Worm (Caenorhabditis elegans) whole organism, L1 larva: ENCODE data around the gene bgnt-1.5.

Experiments
- C04F5.9 ChIP-seq: sonication (generic microtip); optimal IDR thresholded peaks from 2 replicates; lab custom pipeline; 2016; ENCODE audit warnings: missing genetic modification characterization, missing compliant biosample characterization
- Y116A8C.19 ChIP-seq: sonication (generic microtip); optimal IDR thresholded peaks from 2 replicates; lab custom pipeline; 2016; ENCODE audit warnings: missing compliant biosample characterization, missing genetic modification characterization, borderline replicate concordance
- aha-1 ChIP-seq: fragments of 150-350 bp; optimal IDR thresholded peaks from 2 replicates; lab custom pipeline; 2014; ENCODE audit warnings: missing biosample characterization, missing genetic modification characterization
- alr-1 ChIP-seq: fragments of 200-800 bp; sonication (Bioruptor generic); optimal IDR thresholded peaks from 2 replicates; lab custom pipeline; 2018; ENCODE audit warnings: borderline replicate concordance, mild to moderate bottlenecking, missing genetic modification characterization, missing compliant biosample characterization
- ama-1 ChIP-seq: fragments of 150-350 bp; optimal IDR thresholded peaks from 2 replicates; lab custom pipeline; 2014
- ceh-63 ChIP-seq: fragments of 200-800 bp; sonication (Bioruptor generic); optimal IDR thresholded peaks from 2 replicates; lab custom pipeline; 2018; ENCODE audit warnings: mild to moderate bottlenecking, missing genetic modification characterization, missing compliant biosample characterization
- ceh-82 ChIP-seq, 3 experiments: fragments of 150-350 bp in 1 of 3; sonication (generic microtip) in 2 of 3; optimal IDR thresholded peaks; 2 replicates each; lab custom pipeline; 2014 to 2017; ENCODE audit warnings: missing biosample characterization in 3 of 3, missing genetic modification characterization in 3 of 3
- ceh-88 ChIP-seq: fragments of 200-800 bp; sonication (Bioruptor generic); IDR thresholded peaks from 2 replicates; pipeline ENCODE4 v1.3.6; 2022; ENCODE audit warnings: missing genetic modification characterization, missing compliant biosample characterization
- ceh-90 ChIP-seq: sonication (generic microtip); optimal IDR thresholded peaks from 2 replicates; lab custom pipeline; 2016; ENCODE audit warnings: missing genetic modification characterization, missing compliant biosample characterization
- ces-1 ChIP-seq: fragments of 150-350 bp; optimal IDR thresholded peaks from 2 replicates; lab custom pipeline; 2014; ENCODE audit warnings: missing biosample characterization, missing genetic modification reagents, missing genetic modification characterization
- efl-3 ChIP-seq: fragments of 200-800 bp; sonication (Bioruptor generic); optimal IDR thresholded peaks from 2 replicates; lab custom pipeline; 2018; ENCODE audit warnings: mild to moderate bottlenecking, missing genetic modification characterization, missing compliant biosample characterization
- egl-13 ChIP-seq: sonication (generic microtip); optimal IDR thresholded peaks from 2 replicates; lab custom pipeline; 2016; ENCODE audit warnings: missing genotype, missing genetic modification reagents, missing genetic modification characterization, missing compliant biosample characterization
- elt-3 ChIP-seq, 6 experiments: fragments of 150-350 bp in 1 of 6; sonication (generic microtip); optimal IDR thresholded peaks; 2 replicates each; lab custom pipeline; 2017 to 2018; ENCODE audit warnings: missing biosample characterization in 6 of 6, missing genetic modification characterization in 6 of 6, inconsistent platforms in 1 of 6
- ets-5 ChIP-seq: fragments of 200-800 bp; sonication (Bioruptor generic); IDR thresholded peaks from 2 replicates; pipeline ENCODE4 v1.3.6; 2022; ENCODE audit warnings: missing genetic modification characterization, missing compliant biosample characterization
- fkh-10 ChIP-seq: sonication (generic microtip); optimal IDR thresholded peaks from 2 replicates; lab custom pipeline; 2017; ENCODE audit warnings: missing biosample characterization, missing genetic modification reagents, missing genetic modification characterization
- fkh-4 ChIP-seq: sonication (generic microtip); optimal IDR thresholded peaks from 2 replicates; lab custom pipeline; 2016; ENCODE audit warnings: missing compliant biosample characterization, missing genetic modification characterization, borderline replicate concordance
- fkh-8 ChIP-seq: sonication (generic microtip); optimal IDR thresholded peaks from 2 replicates; lab custom pipeline; 2016; ENCODE audit warnings: mild to moderate bottlenecking, missing genetic modification characterization, missing compliant biosample characterization
- grh-1 ChIP-seq: fragments of 200-800 bp; sonication (Bioruptor generic); IDR thresholded peaks from 2 replicates; pipeline ENCODE4 v1.3.6; 2022; ENCODE audit warnings: missing genetic modification reagents, missing genetic modification characterization, missing compliant biosample characterization
- hlh-4 ChIP-seq: sonication (generic microtip); optimal IDR thresholded peaks from 2 replicates; lab custom pipeline; 2016; ENCODE audit warnings: mild to moderate bottlenecking, missing genetic modification characterization, missing compliant biosample characterization
- jun-1 ChIP-seq: fragments of 150-350 bp; optimal IDR thresholded peaks from 2 replicates; lab custom pipeline; 2014; ENCODE audit warnings: missing biosample characterization, missing genetic modification reagents, missing genetic modification characterization
- lin-13 ChIP-seq: fragments of 150-350 bp; optimal IDR thresholded peaks from 2 replicates; lab custom pipeline; 2014; ENCODE audit warnings: missing biosample characterization, missing genetic modification reagents, missing genetic modification characterization
- lin-14 ChIP-seq: fragments of 200-800 bp; sonication (Bioruptor generic); optimal IDR thresholded peaks from 2 replicates; lab custom pipeline; 2018; ENCODE audit warnings: mild to moderate bottlenecking, missing genetic modification characterization, moderate library complexity, missing compliant biosample characterization
- lin-35 ChIP-seq, 2 experiments: fragments of 150-350 bp; optimal IDR thresholded peaks; 2 replicates each; lab custom pipeline; 2014; ENCODE audit warnings: missing biosample characterization in 2 of 2, missing genetic modification characterization in 2 of 2, missing genetic modification reagents in 2 of 2
- lsy-2 ChIP-seq, 2 experiments: fragments of 150-350 bp; optimal IDR thresholded peaks; 2 replicates each; lab custom pipeline; 2014; ENCODE audit warnings: missing biosample characterization in 2 of 2, missing genetic modification characterization in 2 of 2
- mab-9 ChIP-seq: fragments of 200-800 bp; sonication (Bioruptor generic); IDR thresholded peaks from 2 replicates; pipeline ENCODE4 v1.3.6; 2022; ENCODE audit warnings: missing genetic modification reagents, missing genetic modification characterization, missing compliant biosample characterization
- mdl-1 ChIP-seq, 2 experiments: fragments of 150-350 bp; optimal IDR thresholded peaks; 2 replicates each; lab custom pipeline; 2014 to 2017; ENCODE audit warnings: missing biosample characterization in 2 of 2, missing genetic modification characterization in 2 of 2, inconsistent platforms in 1 of 2
- mef-2 ChIP-seq: fragments of 150-350 bp; optimal IDR thresholded peaks from 2 replicates; lab custom pipeline; 2014; ENCODE audit warnings: missing biosample characterization, missing genetic modification characterization
- mep-1 ChIP-seq: fragments of 150-350 bp; optimal IDR thresholded peaks from 2 replicates; lab custom pipeline; 2014; ENCODE audit warnings: missing biosample characterization, missing genetic modification characterization
- nhr-11 ChIP-seq: fragments of 150-350 bp; optimal IDR thresholded peaks from 2 replicates; lab custom pipeline; 2014; ENCODE audit warnings: missing biosample characterization, missing genetic modification characterization
- nhr-12 ChIP-seq: sonication (generic microtip); optimal IDR thresholded peaks from 2 replicates; lab custom pipeline; 2017; ENCODE audit warnings: missing biosample characterization, missing genetic modification characterization
- nhr-19 ChIP-seq: fragments of 200-800 bp; sonication (Bioruptor generic); conservative IDR thresholded peaks from 2 replicates; pipeline ENCODE4 v1.3.6; 2022; ENCODE audit warnings: missing genetic modification characterization, missing compliant biosample characterization
- nhr-237 ChIP-seq: fragments of 150-350 bp; optimal IDR thresholded peaks from 2 replicates; lab custom pipeline; 2014; ENCODE audit warnings: missing biosample characterization, missing genetic modification characterization
- nhr-47 ChIP-seq: sonication (generic microtip); optimal IDR thresholded peaks from 2 replicates; lab custom pipeline; 2016; ENCODE audit warnings: mild to moderate bottlenecking, missing genetic modification characterization, moderate library complexity, missing compliant biosample characterization
- nhr-71 ChIP-seq: sonication (generic microtip); optimal IDR thresholded peaks from 2 replicates; lab custom pipeline; 2016; ENCODE audit warnings: mild to moderate bottlenecking, missing genetic modification characterization, moderate library complexity, missing compliant biosample characterization
- nhr-76 ChIP-seq: sonication (generic microtip); optimal IDR thresholded peaks from 2 replicates; lab custom pipeline; 2017; ENCODE audit warnings: missing biosample characterization, missing genetic modification characterization
- nhr-85 ChIP-seq: sonication (generic microtip); peaks from one replicate; lab custom pipeline; 2016; ENCODE audit warnings: missing genetic modification characterization, inconsistent platforms, missing compliant biosample characterization
- nhr-90 ChIP-seq: sonication (generic microtip); optimal IDR thresholded peaks from 2 replicates; lab custom pipeline; 2016; ENCODE audit warnings: mild to moderate bottlenecking, missing genetic modification characterization, missing compliant biosample characterization; ENCODE audit not compliant: poor library complexity
- pag-3 ChIP-seq: sonication (generic microtip); optimal IDR thresholded peaks from 2 replicates; lab custom pipeline; 2017; ENCODE audit warnings: missing genetic modification characterization, mild to moderate bottlenecking, missing compliant biosample characterization, antibody characterized with exemption, borderline replicate concordance; ENCODE audit not compliant: insufficient read depth
- pax-3 ChIP-seq: fragments of 200-800 bp; sonication (Bioruptor generic); optimal IDR thresholded peaks from 2 replicates; lab custom pipeline; 2018; ENCODE audit warnings: mild to moderate bottlenecking, missing genetic modification characterization, moderate library complexity, missing compliant biosample characterization
- pqm-1 ChIP-seq: sonication (generic microtip); optimal IDR thresholded peaks from 3 replicates; lab custom pipeline; 2017; ENCODE audit warnings: missing biosample characterization, missing genetic modification characterization
- skn-1 ChIP-seq: fragments of 150-350 bp; optimal IDR thresholded peaks from 2 replicates; lab custom pipeline; 2014; ENCODE audit warnings: missing biosample characterization, missing genetic modification characterization
- snu-23 ChIP-seq: sonication (generic microtip); optimal IDR thresholded peaks from 2 replicates; lab custom pipeline; 2016; ENCODE audit warnings: missing genetic modification characterization, missing compliant biosample characterization
- sptf-1 ChIP-seq: fragments of 150-350 bp; optimal IDR thresholded peaks from 2 replicates; lab custom pipeline; 2014; ENCODE audit warnings: missing biosample characterization, missing genetic modification characterization
- unc-86 ChIP-seq: sonication (generic microtip); optimal IDR thresholded peaks from 2 replicates; lab custom pipeline; 2016; ENCODE audit warnings: missing genetic modification characterization, missing compliant biosample characterization
- unc-98 ChIP-seq: fragments of 200-800 bp; sonication (Bioruptor generic); IDR thresholded peaks from 2 replicates; pipeline ENCODE4 v1.3.6; 2022; ENCODE audit warnings: missing genetic modification characterization, missing compliant biosample characterization
- zag-1 ChIP-seq: fragments of 150-350 bp; optimal IDR thresholded peaks from 2 replicates; lab custom pipeline; 2014; ENCODE audit warnings: missing biosample characterization, missing genetic modification characterization
- ztf-11 ChIP-seq, 2 experiments: sonication (generic microtip); optimal IDR thresholded peaks; 2 replicates each; lab custom pipeline; 2016 to 2017; ENCODE audit warnings: missing genetic modification characterization in 2 of 2, missing biosample characterization in 1 of 2, missing compliant biosample characterization in 1 of 2
- ztf-4 ChIP-seq: fragments of 150-350 bp; optimal IDR thresholded peaks from 2 replicates; lab custom pipeline; 2014; ENCODE audit warnings: missing biosample characterization, missing genetic modification characterization

The bgnt-1.5 gene

ce11 chrX:13250163-13250562, 18.0 kb upstream of the bgnt-1.5 start (continued):
- TF ChIP-seq skn-1 = no peak
- TF ChIP-seq ztf-11 (tag; optimal IDR thresholded peaks at IDR 0.05; lab: Kevin White, UChicago) = no peak
- peak in 1 of 2 experiments; percentile 91 for TF ChIP-seq mdl-1 (tag; optimal IDR thresholded peaks at IDR 0.05; lab: Kevin White, UChicago)
- 0 out of 2 replicates have a peak, but pooled peaks have one; percentile 7 for TF ChIP-seq grh-1
- TF ChIP-seq nhr-76 (tag; lab: Kevin White, UChicago) = no peak
- TF ChIP-seq elt-3 (tag; optimal IDR thresholded peaks at IDR 0.05; lab: Kevin White, UChicago) = peak in 5 of 6 experiments; percentile 37 to 85 (median 79)

ce11 chrX:13249102-13249501, 16.9 kb upstream of the bgnt-1.5 start:
- no peak for TF ChIP-seq skn-1
- peak; percentile 39 for TF ChIP-seq fkh-8
- no peak for TF ChIP-seq nhr-237 (tag; lab: Kevin White, UChicago)
- TF ChIP-seq ztf-4 (tag; lab: Kevin White, UChicago) = no peak
- TF ChIP-seq nhr-19 (GFP tag; lab: Robert Waterston, UW) = no peak
- TF ChIP-seq C04F5.9 (tag; lab: Kevin White, UChicago) = no peak
- TF ChIP-seq nhr-71 (tag; lab: Kevin White, UChicago) = peak; percentile 4
- no peak for TF ChIP-seq egl-13

DNA sequence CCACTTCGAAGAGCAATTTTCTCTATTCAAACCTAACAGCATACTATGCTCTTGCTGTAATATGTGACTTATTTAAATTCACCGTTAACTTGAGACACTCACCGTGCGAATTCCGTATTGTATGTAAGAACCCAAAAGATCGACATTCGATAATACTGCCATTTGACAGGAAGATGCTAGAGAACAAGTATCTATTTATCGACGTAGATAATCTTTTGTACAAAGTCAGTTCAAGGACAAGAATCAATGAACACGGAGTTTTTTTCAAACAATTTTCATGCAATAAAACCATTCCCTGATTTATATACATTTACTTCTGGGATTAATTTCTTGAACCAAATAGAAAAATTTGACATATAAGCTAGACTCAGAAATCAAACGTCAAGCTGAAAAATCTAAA, 16.1 kb upstream of the bgnt-1.5 start, which contains the start of gene K08H2.7:
TSS of gene K08H2.7 (minus strand) at position 173 of the 400 bp plus-strand sequence.
- no peak for TF ChIP-seq efl-3 (GFP tag; lab: Kevin White, UChicago)
- no peak for TF ChIP-seq ztf-11 (tag; optimal IDR thresholded peaks at IDR 0.05; lab: Kevin White, UChicago)
- TF ChIP-seq fkh-10 = no peak
- TF ChIP-seq ceh-63 (GFP tag; lab: Kevin White, UChicago) = no peak
- TF ChIP-seq fkh-4 = no peak
- TF ChIP-seq nhr-12 (tag; lab: Kevin White, UChicago) = no peak
- TF ChIP-seq Y116A8C.19 (tag; lab: Kevin White, UChicago) = no peak
- TF ChIP-seq elt-3 (tag; optimal IDR thresholded peaks at IDR 0.05; lab: Kevin White, UChicago) = no peak
- no peak for TF ChIP-seq egl-13
- TF ChIP-seq nhr-11 (tag; lab: Kevin White, UChicago) = no peak
- TF ChIP-seq jun-1 = no peak
- no peak for TF ChIP-seq lin-13
- TF ChIP-seq mep-1 (tag; lab: Kevin White, UChicago) = no peak
- TF ChIP-seq unc-86 (tag; lab: Kevin White, UChicago) = no peak
- TF ChIP-seq ets-5 (GFP tag; lab: Robert Waterston, UW) = no peak
- peak; percentile 87 for TF ChIP-seq nhr-85 (tag; lab: Kevin White, UChicago)
- no peak for TF ChIP-seq pax-3 (tag; lab: Kevin White, UChicago)
- TF ChIP-seq unc-98 (GFP tag; lab: Robert Waterston, UW) = no peak
- TF ChIP-seq ceh-82 (tag; optimal IDR thresholded peaks at IDR 0.05; lab: Kevin White, UChicago) = no peak
- TF ChIP-seq lsy-2 (tag; optimal IDR thresholded peaks at IDR 0.05; lab: Kevin White, UChicago) = no peak
- no peak for TF ChIP-seq nhr-90
- TF ChIP-seq mef-2 (tag; lab: Kevin White, UChicago) = no peak
- no peak for TF ChIP-seq alr-1 (tag; lab: Kevin White, UChicago)
- TF ChIP-seq lin-14 (GFP tag; lab: Kevin White, UChicago) = peak; percentile 60
- no peak for TF ChIP-seq ztf-4 (tag; lab: Kevin White, UChicago)
- peak; percentile 0 for TF ChIP-seq snu-23
- no peak for TF ChIP-seq ama-1 (lab: Kevin White, UChicago)
- no peak for TF ChIP-seq pag-3 (tag; lab: Kevin White, UChicago)
- no peak for TF ChIP-seq hlh-4 (tag; lab: Kevin White, UChicago)
- no peak for TF ChIP-seq sptf-1 (tag; lab: Kevin White, UChicago)
- peak; percentile 25 for TF ChIP-seq nhr-71 (tag; lab: Kevin White, UChicago)
- no peak for TF ChIP-seq aha-1 (tag; lab: Kevin White, UChicago)
- TF ChIP-seq fkh-8 = no peak
- TF ChIP-seq C04F5.9 (tag; lab: Kevin White, UChicago) = no peak
- no peak for TF ChIP-seq mab-9
- TF ChIP-seq lin-35 (GFP tag; optimal IDR thresholded peaks at IDR 0.05; lab: Kevin White, UChicago) = no peak
- no peak for TF ChIP-seq zag-1
- no peak for TF ChIP-seq ceh-90
- TF ChIP-seq skn-1 = no peak
- no peak for TF ChIP-seq grh-1
- no peak for TF ChIP-seq pqm-1 (tag; lab: Kevin White, UChicago)
- TF ChIP-seq ces-1 (GFP tag; lab: Kevin White, UChicago) = no peak
- no peak for TF ChIP-seq ceh-88
- no peak for TF ChIP-seq nhr-47 (tag; lab: Kevin White, UChicago)
